Fruit fly (Drosophila melanogaster) S2 (cell line): ENCODE measurements around the gene AsnRS.

Experiments
- CG8478 ChIP-seq: fragments of >200 bp; optimal IDR thresholded peaks from 2 replicates; lab custom pipeline; 2018
- CTCF ChIP-seq, 2 experiments: fragments of >200 bp; optimal IDR thresholded peaks; 2 replicates each; lab custom pipeline; 2018

DNA sequence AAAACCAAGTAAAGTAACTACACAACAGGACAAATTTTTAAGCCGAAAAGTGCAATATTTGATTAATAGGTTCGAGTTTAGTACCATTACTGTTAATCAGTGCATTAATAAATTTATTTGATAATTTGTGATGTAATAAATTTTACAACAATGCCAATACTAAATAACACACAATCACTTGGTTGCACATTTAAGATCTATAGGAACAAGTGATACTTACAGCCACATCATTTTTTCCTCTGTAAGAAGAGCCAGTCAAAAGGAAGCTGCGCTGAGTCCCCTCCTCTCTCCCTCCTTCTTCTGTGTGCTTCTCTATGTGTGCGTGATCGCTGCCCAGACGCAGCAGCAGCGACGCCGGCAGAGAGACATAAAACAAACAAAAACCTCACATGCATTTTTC lies 5.0 kb upstream of the AsnRS start:
- TF ChIP-seq CG8478 (lab: Kevin White, UChicago) (no peak), CTCF (optimal IDR thresholded peaks at IDR 0.05; lab: Kevin White, UChicago) (no peak)
